Worm (Caenorhabditis elegans) whole organism, L1 larva: ENCODE measurements around the gene W02G9.4.
A peak's percentile ranks its signal among the peaks of the same experiment; 100 is the strongest.
"Not testable (repeated sequence)": the region's sequence is repeated elsewhere in the genome, so short reads cannot be mapped to it uniquely, and the experiment has no call there.

Experiments used
- C04F5.9 ChIP-seq: sonication (generic microtip); optimal IDR thresholded peaks from 2 replicates; lab custom pipeline; 2016; ENCODE audit warnings: missing genetic modification characterization, missing compliant biosample characterization
- aha-1 ChIP-seq: fragments of 150-350 bp; optimal IDR thresholded peaks from 2 replicates; lab custom pipeline; 2014; ENCODE audit warnings: missing biosample characterization, missing genetic modification characterization
- ceh-63 ChIP-seq: fragments of 200-800 bp; sonication (Bioruptor generic); optimal IDR thresholded peaks from 2 replicates; lab custom pipeline; 2018; ENCODE audit warnings: mild to moderate bottlenecking, missing genetic modification characterization, missing compliant biosample characterization
- ceh-8 ChIP-seq: fragments of 200-800 bp; sonication (Bioruptor generic); optimal IDR thresholded peaks from 2 replicates; lab custom pipeline; 2018; ENCODE audit warnings: mild to moderate bottlenecking, missing genetic modification characterization, moderate library complexity, missing compliant biosample characterization
- ces-1 ChIP-seq: fragments of 150-350 bp; optimal IDR thresholded peaks from 2 replicates; lab custom pipeline; 2014; ENCODE audit warnings: missing biosample characterization, missing genetic modification reagents, missing genetic modification characterization
- dsc-1 ChIP-seq: sonication (generic microtip); optimal IDR thresholded peaks from 2 replicates; lab custom pipeline; 2016; ENCODE audit warnings: mild to moderate bottlenecking, missing genetic modification characterization, missing compliant biosample characterization
- efl-1 ChIP-seq, 4 experiments: fragments of 150-350 bp; optimal IDR thresholded peaks in 3 of 4; peaks in 1 of 4; 1 replicate in 1 of 4; 2 replicates in 3 of 4; lab custom pipeline; 2014; ENCODE audit warnings: missing biosample characterization in 2 of 4, missing genetic modification characterization in 2 of 4, missing genetic modification reagents in 2 of 4
- egl-13 ChIP-seq: sonication (generic microtip); optimal IDR thresholded peaks from 2 replicates; lab custom pipeline; 2016; ENCODE audit warnings: missing genotype, missing genetic modification reagents, missing genetic modification characterization, missing compliant biosample characterization
- egl-27 ChIP-seq, 2 experiments: fragments of 150-350 bp in 1 of 2; sonication (generic microtip); optimal IDR thresholded peaks; 3 replicates each; lab custom pipeline; 2017 to 2018; ENCODE audit warnings: missing biosample characterization in 2 of 2, missing genetic modification characterization in 2 of 2, missing genetic modification reagents in 2 of 2
- elt-3 ChIP-seq, 6 experiments: fragments of 150-350 bp in 1 of 6; sonication (generic microtip); optimal IDR thresholded peaks; 2 replicates each; lab custom pipeline; 2017 to 2018; ENCODE audit warnings: missing biosample characterization in 6 of 6, missing genetic modification characterization in 6 of 6, inconsistent platforms in 1 of 6
- fkh-10 ChIP-seq: sonication (generic microtip); optimal IDR thresholded peaks from 2 replicates; lab custom pipeline; 2017; ENCODE audit warnings: missing biosample characterization, missing genetic modification reagents, missing genetic modification characterization
- fkh-4 ChIP-seq: sonication (generic microtip); optimal IDR thresholded peaks from 2 replicates; lab custom pipeline; 2016; ENCODE audit warnings: missing compliant biosample characterization, missing genetic modification characterization, borderline replicate concordance
- fkh-8 ChIP-seq: sonication (generic microtip); optimal IDR thresholded peaks from 2 replicates; lab custom pipeline; 2016; ENCODE audit warnings: mild to moderate bottlenecking, missing genetic modification characterization, missing compliant biosample characterization
- grh-1 ChIP-seq: fragments of 200-800 bp; sonication (Bioruptor generic); IDR thresholded peaks from 2 replicates; pipeline ENCODE4 v1.3.6; 2022; ENCODE audit warnings: missing genetic modification reagents, missing genetic modification characterization, missing compliant biosample characterization
- hlh-17 ChIP-seq: fragments of 200-800 bp; sonication (Bioruptor generic); optimal IDR thresholded peaks from 2 replicates; lab custom pipeline; 2018; ENCODE audit warnings: missing genetic modification characterization, mild to moderate bottlenecking, missing compliant biosample characterization, moderate library complexity, borderline replicate concordance
- hlh-4 ChIP-seq: sonication (generic microtip); optimal IDR thresholded peaks from 2 replicates; lab custom pipeline; 2016; ENCODE audit warnings: mild to moderate bottlenecking, missing genetic modification characterization, missing compliant biosample characterization
- lin-13 ChIP-seq: fragments of 150-350 bp; optimal IDR thresholded peaks from 2 replicates; lab custom pipeline; 2014; ENCODE audit warnings: missing biosample characterization, missing genetic modification reagents, missing genetic modification characterization
- lin-14 ChIP-seq: fragments of 200-800 bp; sonication (Bioruptor generic); optimal IDR thresholded peaks from 2 replicates; lab custom pipeline; 2018; ENCODE audit warnings: mild to moderate bottlenecking, missing genetic modification characterization, moderate library complexity, missing compliant biosample characterization
- lin-15B ChIP-seq: fragments of 150-350 bp; sonication (generic microtip); optimal IDR thresholded peaks from 3 replicates; lab custom pipeline; 2014; ENCODE audit warnings: missing biosample characterization, missing genetic modification characterization
- mab-9 ChIP-seq: fragments of 200-800 bp; sonication (Bioruptor generic); IDR thresholded peaks from 2 replicates; pipeline ENCODE4 v1.3.6; 2022; ENCODE audit warnings: missing genetic modification reagents, missing genetic modification characterization, missing compliant biosample characterization
- mef-2 ChIP-seq: fragments of 150-350 bp; optimal IDR thresholded peaks from 2 replicates; lab custom pipeline; 2014; ENCODE audit warnings: missing biosample characterization, missing genetic modification characterization
- mep-1 ChIP-seq: fragments of 150-350 bp; optimal IDR thresholded peaks from 2 replicates; lab custom pipeline; 2014; ENCODE audit warnings: missing biosample characterization, missing genetic modification characterization
- nhr-12 ChIP-seq: sonication (generic microtip); optimal IDR thresholded peaks from 2 replicates; lab custom pipeline; 2017; ENCODE audit warnings: missing biosample characterization, missing genetic modification characterization
- nhr-20 ChIP-seq: sonication (generic microtip); optimal IDR thresholded peaks from 2 replicates; lab custom pipeline; 2016; ENCODE audit warnings: mild to moderate bottlenecking, missing genetic modification characterization, missing compliant biosample characterization
- nhr-237 ChIP-seq: fragments of 150-350 bp; optimal IDR thresholded peaks from 2 replicates; lab custom pipeline; 2014; ENCODE audit warnings: missing biosample characterization, missing genetic modification characterization
- nhr-47 ChIP-seq: sonication (generic microtip); optimal IDR thresholded peaks from 2 replicates; lab custom pipeline; 2016; ENCODE audit warnings: mild to moderate bottlenecking, missing genetic modification characterization, moderate library complexity, missing compliant biosample characterization
- nhr-71 ChIP-seq: sonication (generic microtip); optimal IDR thresholded peaks from 2 replicates; lab custom pipeline; 2016; ENCODE audit warnings: mild to moderate bottlenecking, missing genetic modification characterization, moderate library complexity, missing compliant biosample characterization
- nhr-76 ChIP-seq: sonication (generic microtip); optimal IDR thresholded peaks from 2 replicates; lab custom pipeline; 2017; ENCODE audit warnings: missing biosample characterization, missing genetic modification characterization
- nhr-85 ChIP-seq: sonication (generic microtip); peaks from one replicate; lab custom pipeline; 2016; ENCODE audit warnings: missing genetic modification characterization, inconsistent platforms, missing compliant biosample characterization
- nhr-90 ChIP-seq: sonication (generic microtip); optimal IDR thresholded peaks from 2 replicates; lab custom pipeline; 2016; ENCODE audit warnings: mild to moderate bottlenecking, missing genetic modification characterization, missing compliant biosample characterization; ENCODE audit not compliant: poor library complexity
- pag-3 ChIP-seq: sonication (generic microtip); optimal IDR thresholded peaks from 2 replicates; lab custom pipeline; 2017; ENCODE audit warnings: missing genetic modification characterization, mild to moderate bottlenecking, missing compliant biosample characterization, antibody characterized with exemption, borderline replicate concordance; ENCODE audit not compliant: insufficient read depth
- pqm-1 ChIP-seq: sonication (generic microtip); optimal IDR thresholded peaks from 3 replicates; lab custom pipeline; 2017; ENCODE audit warnings: missing biosample characterization, missing genetic modification characterization
- snpc-4 ChIP-seq: fragments of 150-350 bp; optimal IDR thresholded peaks from 2 replicates; lab custom pipeline; 2014; ENCODE audit warnings: missing biosample characterization, missing genetic modification characterization
- sptf-1 ChIP-seq: fragments of 150-350 bp; optimal IDR thresholded peaks from 2 replicates; lab custom pipeline; 2014; ENCODE audit warnings: missing biosample characterization, missing genetic modification characterization
- sup-37 ChIP-seq: fragments of 200-800 bp; sonication (Bioruptor generic); optimal IDR thresholded peaks from 2 replicates; lab custom pipeline; 2018; ENCODE audit warnings: mild to moderate bottlenecking, missing genetic modification characterization, missing compliant biosample characterization
- tbx-2 ChIP-seq: sonication (generic microtip); optimal IDR thresholded peaks from 2 replicates; lab custom pipeline; 2016; ENCODE audit warnings: missing genetic modification characterization, missing compliant biosample characterization
- tlp-1 ChIP-seq: fragments of 150-350 bp; optimal IDR thresholded peaks from 2 replicates; lab custom pipeline; 2014; ENCODE audit warnings: missing biosample characterization, missing genetic modification characterization
- unc-130 ChIP-seq: fragments of 150-350 bp; optimal IDR thresholded peaks from 2 replicates; lab custom pipeline; 2017; ENCODE audit warnings: missing biosample characterization, missing genetic modification characterization, inconsistent platforms
- zag-1 ChIP-seq: fragments of 150-350 bp; optimal IDR thresholded peaks from 2 replicates; lab custom pipeline; 2014; ENCODE audit warnings: missing biosample characterization, missing genetic modification characterization
- zip-4 ChIP-seq: fragments of 200-800 bp; sonication (Bioruptor generic); optimal IDR thresholded peaks from 2 replicates; lab custom pipeline; 2018; ENCODE audit warnings: mild to moderate bottlenecking, missing genetic modification characterization, moderate library complexity, missing compliant biosample characterization

Gene W02G9.4

ce11 chrV:2666600-2666999, at the start of gene W02G9.4:
TSS of gene W02G9.4 (plus strand) at chrV:2666900.
- no peak for TF ChIP-seq lin-13 (GFP tag; lab: Kevin White, UChicago)
- TF ChIP-seq tbx-2 (tag; lab: Kevin White, UChicago), result no peak
- TF ChIP-seq, all 84 proteins: peak for 0

- no peak for TF ChIP-seq dsc-1 (tag; lab: Kevin White, UChicago)
- no peak for TF ChIP-seq pqm-1 (tag; lab: Kevin White, UChicago)
- TF ChIP-seq C04F5.9, result no peak
- no peak for TF ChIP-seq sptf-1 (tag; lab: Kevin White, UChicago)
Measured at ce11 chrV:2617499-2617898, 49.2 kb upstream of the W02G9.4 start.

ce11 chrV:2621879-2622278, 44.8 kb upstream of the W02G9.4 start, which contains the start of gene srh-271:
TSS of gene srh-271 (minus strand) at chrV:2621979.
- TF ChIP-seq elt-3 (tag; optimal IDR thresholded peaks at IDR 0.05; lab: Kevin White, UChicago) (no peak), efl-1 (optimal IDR thresholded peaks at IDR 0.05; lab: Kevin White, UChicago) (no peak), efl-1 (GFP tag; optimal IDR thresholded peaks at IDR 0.05 in 1 of 2; lab: Kevin White, UChicago) (peak in 1 of 2 experiments; percentile 38)

- TF ChIP-seq efl-1 (optimal IDR thresholded peaks at IDR 0.05; lab: Kevin White, UChicago), result peak in 1 of 2 experiments; percentile 8
- TF ChIP-seq efl-1 (GFP tag; optimal IDR thresholded peaks at IDR 0.05 in 1 of 2; lab: Kevin White, UChicago), result no peak
- TF ChIP-seq mab-9 (GFP tag; lab: Robert Waterston, UW), result no peak
Measured at ce11 chrV:2623765-2624164, 42.9 kb upstream of the W02G9.4 start.

- TF ChIP-seq egl-13 (tag; lab: Kevin White, UChicago); nhr-76 (tag; lab: Kevin White, UChicago); tlp-1: not testable (repeated sequence)
Measured at ce11 chrV:2625360-2625759, 41.3 kb upstream of the W02G9.4 start, which contains the start of gene sknr-1. TSS of gene sknr-1 (minus strand) at chrV:2625460.

ce11 chrV:2638545-2638944, 28.2 kb upstream of the W02G9.4 start, which contains the start of gene W02H5.19:
TSS of gene W02H5.19 (plus strand) at chrV:2638890.
- TF ChIP-seq pag-3 (tag; lab: Kevin White, UChicago), result no peak
- peak; percentile 66 for TF ChIP-seq hlh-17
- TF ChIP-seq dsc-1 (tag; lab: Kevin White, UChicago), result peak; percentile 97
- TF ChIP-seq nhr-20 (tag; lab: Kevin White, UChicago), result peak; percentile 94
- TF ChIP-seq fkh-8, result peak; percentile 82
- TF ChIP-seq nhr-12 (tag; lab: Kevin White, UChicago), result no peak
- TF ChIP-seq nhr-47, result peak; percentile 95
- peak; percentile 97 for TF ChIP-seq nhr-90
- no peak for TF ChIP-seq mef-2 (tag; lab: Kevin White, UChicago)
- TF ChIP-seq mab-9 (GFP tag; lab: Robert Waterston, UW), result peak; percentile 82
- TF ChIP-seq mep-1 (tag; lab: Kevin White, UChicago), result peak; percentile 74
- peak; percentile 56 for TF ChIP-seq snpc-4 (tag; lab: Kevin White, UChicago)
- TF ChIP-seq ceh-8, result peak; percentile 90
- peak; percentile 78 for TF ChIP-seq sup-37 (GFP tag; lab: Kevin White, UChicago)
- TF ChIP-seq C04F5.9, result peak; percentile 90
- TF ChIP-seq unc-130, result peak; percentile 60
- peak; percentile 81 for TF ChIP-seq zip-4 (GFP tag; lab: Kevin White, UChicago)
- peak; percentile 98 for TF ChIP-seq fkh-4 (tag; lab: Kevin White, UChicago)
- TF ChIP-seq fkh-10 (GFP tag; lab: Kevin White, UChicago), result no peak
- TF ChIP-seq grh-1 (GFP tag; lab: Robert Waterston, UW), result peak; percentile 78
- TF ChIP-seq egl-27 (tag; optimal IDR thresholded peaks at IDR 0.05; lab: Kevin White, UChicago), result no peak
- no peak for TF ChIP-seq nhr-237 (tag; lab: Kevin White, UChicago)
- TF ChIP-seq ces-1 (GFP tag; lab: Kevin White, UChicago), result no peak
- TF ChIP-seq zag-1 (tag; lab: Kevin White, UChicago), result no peak
- peak; percentile 96 for TF ChIP-seq nhr-85 (tag; lab: Kevin White, UChicago)
- TF ChIP-seq hlh-4 (tag; lab: Kevin White, UChicago), result peak; percentile 91
- peak; percentile 37 for TF ChIP-seq aha-1
- peak; percentile 87 for TF ChIP-seq ceh-63
- TF ChIP-seq nhr-71, result peak; percentile 96
- TF ChIP-seq lin-14, result no peak
- peak; percentile 56 for TF ChIP-seq lin-15B
- TF ChIP-seq tbx-2 (tag; lab: Kevin White, UChicago), result peak; percentile 96
